Fruit fly (Drosophila melanogaster): Measurements from ENCODE around the gene CG3119.

The CG3119 gene

dm6 chr2L:2815673-2816072 is 22.0 kb downstream of the CG3119 start, which contains the start of gene G6P:
TSS of gene G6P (minus strand) at chr2L:2815760.
- TF ChIP-seq Hr96 (GFP tag; optimal IDR thresholded peaks at IDR 0.05) = no peak
- TF ChIP-seq tj (GFP tag; optimal IDR thresholded peaks at IDR 0.05) = no peak
- TF ChIP-seq CG7045 (GFP tag; optimal IDR thresholded peaks at IDR 0.05) = no peak
- no peak for TF ChIP-seq CG7101 (tag; optimal IDR thresholded peaks at IDR 0.05)
- TF ChIP-seq pad (GFP tag; optimal IDR thresholded peaks at IDR 0.05) = no peak
- TF ChIP-seq CG12768 (GFP tag; optimal IDR thresholded peaks at IDR 0.05) = no peak
- no peak for TF ChIP-seq Clk (GFP tag; optimal IDR thresholded peaks at IDR 0.05)
- TF ChIP-seq CG11617 (GFP tag; optimal IDR thresholded peaks at IDR 0.05) = no peak
- no peak for TF ChIP-seq kay (GFP tag; ENCODE audit: borderline replicate concordance)
- TF ChIP-seq Mnt (GFP tag; optimal IDR thresholded peaks at IDR 0.05) = no peak
- no peak for TF ChIP-seq ovo (GFP tag; optimal IDR thresholded peaks at IDR 0.05)
- TF ChIP-seq cnc (optimal IDR thresholded peaks at IDR 0.05) = no peak
- TF ChIP-seq Crg-1 (GFP tag; optimal IDR thresholded peaks at IDR 0.05) = no peak

dm6 chr2L:2812137-2812536 is 25.5 kb downstream of the CG3119 start, which contains the start of gene CG2964:
TSS of gene CG2964 (plus strand) at chr2L:2812437.
- no peak for TF ChIP-seq CG14711 (tag; optimal IDR thresholded peaks at IDR 0.05)

- no peak for TF ChIP-seq CG12768 (GFP tag; optimal IDR thresholded peaks at IDR 0.05)
Measured at dm6 chr2L:2810831-2811230, 26.8 kb downstream of the CG3119 start.

dm6 chr2L:2808038-2808699 is 29.5 kb downstream of the CG3119 start:
- peak; percentile 21 for TF ChIP-seq CG14711 (tag; optimal IDR thresholded peaks at IDR 0.05)
- peak; percentile 63 for TF ChIP-seq cic (GFP tag; optimal IDR thresholded peaks at IDR 0.05)
- no peak for TF ChIP-seq pad (GFP tag; optimal IDR thresholded peaks at IDR 0.05)
- peak; percentile 4 for TF ChIP-seq Mnt (GFP tag; optimal IDR thresholded peaks at IDR 0.05)
- no peak for TF ChIP-seq CG1620 (GFP tag; optimal IDR thresholded peaks at IDR 0.05)
- peak; percentile 24 for TF ChIP-seq Hr96 (GFP tag; optimal IDR thresholded peaks at IDR 0.05)
- no peak for TF ChIP-seq tj (GFP tag; optimal IDR thresholded peaks at IDR 0.05)
- TF ChIP-seq CG5204 (GFP tag; optimal IDR thresholded peaks at IDR 0.05) = no peak
- TF ChIP-seq CG33017 (tag; optimal IDR thresholded peaks at IDR 0.05) = peak; percentile 4
- TF ChIP-seq Crg-1 (GFP tag; optimal IDR thresholded peaks at IDR 0.05) = no peak
- TF ChIP-seq toe (GFP tag; optimal IDR thresholded peaks at IDR 0.05) = peak; percentile 19
- TF ChIP-seq CG12768 (GFP tag; optimal IDR thresholded peaks at IDR 0.05) = no peak
- TF ChIP-seq bab1 (GFP tag; optimal IDR thresholded peaks at IDR 0.05) = peak; percentile 4
- TF ChIP-seq ovo (GFP tag; optimal IDR thresholded peaks at IDR 0.05) = no peak
- TF ChIP-seq CG7045 (GFP tag; optimal IDR thresholded peaks at IDR 0.05) = no peak
- no peak for TF ChIP-seq cnc (optimal IDR thresholded peaks at IDR 0.05)
- no peak for TF ChIP-seq CG11617 (GFP tag; optimal IDR thresholded peaks at IDR 0.05)
- peak; percentile 17 for TF ChIP-seq CG7101 (tag; optimal IDR thresholded peaks at IDR 0.05)

dm6 chr2L:2807597-2807996 is 30.0 kb downstream of the CG3119 start:
- TF ChIP-seq ovo (GFP tag; optimal IDR thresholded peaks at IDR 0.05) (no peak), Hr96 (GFP tag; optimal IDR thresholded peaks at IDR 0.05) (no peak), toe (GFP tag; optimal IDR thresholded peaks at IDR 0.05) (no peak), CG7101 (tag; optimal IDR thresholded peaks at IDR 0.05) (no peak), Mnt (GFP tag; optimal IDR thresholded peaks at IDR 0.05) (no peak)

- TF ChIP-seq kay (GFP tag; ENCODE audit: borderline replicate concordance) (no peak), cnc (optimal IDR thresholded peaks at IDR 0.05) (no peak), toe (GFP tag; optimal IDR thresholded peaks at IDR 0.05) (no peak), CG7101 (tag; optimal IDR thresholded peaks at IDR 0.05) (no peak), CG1620 (GFP tag; optimal IDR thresholded peaks at IDR 0.05) (no peak), cic (GFP tag; optimal IDR thresholded peaks at IDR 0.05) (no peak), pad (GFP tag; optimal IDR thresholded peaks at IDR 0.05) (no peak), Clk (GFP tag; optimal IDR thresholded peaks at IDR 0.05) (no peak), tj (GFP tag; optimal IDR thresholded peaks at IDR 0.05) (no peak), Crg-1 (GFP tag; optimal IDR thresholded peaks at IDR 0.05) (no peak), CG12768 (GFP tag; optimal IDR thresholded peaks at IDR 0.05) (no peak), Hr96 (GFP tag; optimal IDR thresholded peaks at IDR 0.05) (no peak), CG33017 (tag; optimal IDR thresholded peaks at IDR 0.05) (no peak), CG7045 (GFP tag; optimal IDR thresholded peaks at IDR 0.05) (no peak), ovo (GFP tag; optimal IDR thresholded peaks at IDR 0.05) (no peak)
Measured at dm6 chr2L:2806190-2806763, 31.4 kb downstream of the CG3119 start.

dm6 chr2L:2804634-2805311 is 32.9 kb downstream of the CG3119 start, which contains the start of gene daw:
TSS of gene daw (plus strand) at chr2L:2805261.
- TF ChIP-seq CG7045 (GFP tag; optimal IDR thresholded peaks at IDR 0.05) (no peak), kay (GFP tag; ENCODE audit: borderline replicate concordance) (peak; percentile 36), CG11617 (GFP tag; optimal IDR thresholded peaks at IDR 0.05) (no peak), toe (GFP tag; optimal IDR thresholded peaks at IDR 0.05) (no peak), Mnt (GFP tag; optimal IDR thresholded peaks at IDR 0.05) (peak; percentile 18), cic (GFP tag; optimal IDR thresholded peaks at IDR 0.05) (peak; percentile 7), CG5204 (GFP tag; optimal IDR thresholded peaks at IDR 0.05) (no peak), Crg-1 (GFP tag; optimal IDR thresholded peaks at IDR 0.05) (no peak), CG1620 (GFP tag; optimal IDR thresholded peaks at IDR 0.05) (no peak), tj (GFP tag; optimal IDR thresholded peaks at IDR 0.05) (no peak), CG12768 (GFP tag; optimal IDR thresholded peaks at IDR 0.05) (peak; percentile 42), cnc (optimal IDR thresholded peaks at IDR 0.05) (no peak), Clk (GFP tag; optimal IDR thresholded peaks at IDR 0.05) (no peak), Hr96 (GFP tag; optimal IDR thresholded peaks at IDR 0.05) (no peak)

Measured in whole organism, adult.